Fruit fly (Drosophila melanogaster) whole organism, embryonic: ENCODE measurements around the gene hfp.

ENCODE experiments used
- Adf1 ChIP-seq: fragments of 200-800 bp; sonication (Bioruptor generic); IDR thresholded peaks from 2 replicates; pipeline ENCODE4 v1.3.6; 2022; ENCODE audit warnings: missing biosample characterization, missing genetic modification characterization
- Antp ChIP-seq: fragments of 200-800 bp; sonication (Bioruptor generic); optimal IDR thresholded peaks from 3 replicates; lab custom pipeline; 2016; ENCODE audit warnings: missing biosample characterization, missing genetic modification characterization
- Atf6 ChIP-seq: fragments of 200-800 bp; sonication (Bioruptor generic); IDR thresholded peaks from 2 replicates; pipeline ENCODE4 v1.3.6; 2022; ENCODE audit warnings: missing biosample characterization, missing genetic modification characterization
- CG10321 ChIP-seq: fragments of 200-800 bp; sonication (Bioruptor generic); IDR thresholded peaks from 2 replicates; pipeline ENCODE4 v1.3.6; 2022; ENCODE audit warnings: missing biosample characterization, missing genetic modification characterization
- CG10431 ChIP-seq: fragments of 200-800 bp; sonication (Bioruptor generic); optimal IDR thresholded peaks from 3 replicates; lab custom pipeline; 2018; ENCODE audit warnings: missing biosample characterization, mild to moderate bottlenecking, missing genetic modification characterization
- CG11093 ChIP-seq: fragments of 200-800 bp; sonication (Bioruptor generic); IDR thresholded peaks from 3 replicates; pipeline ENCODE4 v1.3.6; 2022; ENCODE audit warnings: missing biosample characterization, missing genetic modification characterization
- CG12155 ChIP-seq: fragments of 200-800 bp; sonication (Bioruptor generic); optimal IDR thresholded peaks from 3 replicates; lab custom pipeline; 2016; ENCODE audit warnings: missing biosample characterization, missing genetic modification characterization
- CG16779 ChIP-seq: fragments of 200-800 bp; sonication (Bioruptor generic); IDR thresholded peaks from 2 replicates; pipeline ENCODE4 v1.3.6; 2022; ENCODE audit warnings: missing biosample characterization, missing genetic modification characterization
- CG16815 ChIP-seq: fragments of 200-800 bp; sonication (Bioruptor generic); optimal IDR thresholded peaks from 3 replicates; lab custom pipeline; 2017; ENCODE audit warnings: missing biosample characterization, mild to moderate bottlenecking, missing genetic modification characterization
- CG17328 ChIP-seq: fragments of 200-800 bp; sonication (Bioruptor generic); IDR thresholded peaks from 2 replicates; pipeline ENCODE4 v1.3.6; 2022; ENCODE audit warnings: missing biosample characterization, missing genetic modification characterization
- CG17385 ChIP-seq: fragments of 200-800 bp; sonication (Bioruptor generic); optimal IDR thresholded peaks from 3 replicates; lab custom pipeline; 2018; ENCODE audit warnings: missing biosample characterization, mild to moderate bottlenecking, missing genetic modification characterization
- CG1792 ChIP-seq: fragments of 200-800 bp; sonication (Bioruptor generic); optimal IDR thresholded peaks from 2 replicates; lab custom pipeline; 2016; ENCODE audit warnings: missing biosample characterization, missing genetic modification characterization
- CG18011 ChIP-seq: fragments of 200-800 bp; sonication (Bioruptor generic); optimal IDR thresholded peaks from 2 replicates; lab custom pipeline; 2017; ENCODE audit warnings: missing biosample characterization, missing genetic modification characterization, mild to moderate bottlenecking, moderate library complexity, missing genotype
- CG2116 ChIP-seq: fragments of 200-800 bp; sonication (Bioruptor generic); optimal IDR thresholded peaks from 3 replicates; lab custom pipeline; 2018; ENCODE audit warnings: missing biosample characterization, mild to moderate bottlenecking, missing genetic modification characterization
- CG31365 ChIP-seq: fragments of 200-800 bp; sonication (Bioruptor generic); optimal IDR thresholded peaks from 2 replicates; lab custom pipeline; 2018; ENCODE audit warnings: missing biosample characterization, mild to moderate bottlenecking, missing genetic modification characterization
- CG32772 ChIP-seq: fragments of 200-800 bp; sonication (Bioruptor generic); IDR thresholded peaks from 2 replicates; pipeline ENCODE4 v1.3.6; 2022; ENCODE audit warnings: missing biosample characterization, missing genetic modification characterization
- CG34376 ChIP-seq: fragments of 200-800 bp; sonication (Bioruptor generic); optimal IDR thresholded peaks from 2 replicates; lab custom pipeline; 2018; ENCODE audit warnings: missing biosample characterization, mild to moderate bottlenecking, missing genetic modification characterization
- CG3995 ChIP-seq: fragments of 200-800 bp; sonication (Bioruptor generic); optimal IDR thresholded peaks from 3 replicates; lab custom pipeline; 2016; ENCODE audit warnings: missing biosample characterization, missing genetic modification characterization
- CG6765 ChIP-seq: fragments of 200-800 bp; sonication (Bioruptor generic); optimal IDR thresholded peaks from 3 replicates; lab custom pipeline; 2017; ENCODE audit warnings: missing biosample characterization, mild to moderate bottlenecking, missing genetic modification characterization
- CG7839 ChIP-seq: fragments of 200-800 bp; sonication (Bioruptor generic); optimal IDR thresholded peaks from 3 replicates; lab custom pipeline; 2018; ENCODE audit warnings: missing biosample characterization, mild to moderate bottlenecking, missing genetic modification characterization, moderate library complexity
- CG9932 ChIP-seq: fragments of 200-800 bp; sonication (Bioruptor generic); IDR thresholded peaks from 2 replicates; pipeline ENCODE4 v1.3.6; 2022; ENCODE audit warnings: missing biosample characterization, missing genetic modification characterization
- Dad ChIP-seq: fragments of 200-800 bp; sonication (Bioruptor generic); optimal IDR thresholded peaks from 3 replicates; lab custom pipeline; 2016; ENCODE audit warnings: missing biosample characterization, missing genetic modification characterization
- Doc3 ChIP-seq: fragments of 200-800 bp; sonication (Bioruptor generic); IDR thresholded peaks from 3 replicates; pipeline ENCODE4 v1.3.6; 2022; ENCODE audit warnings: missing biosample characterization, missing genetic modification characterization; ENCODE audit not compliant: partially characterized antibody
- Drgx ChIP-seq: fragments of 200-800 bp; sonication (Bioruptor generic); IDR thresholded peaks from 2 replicates; pipeline ENCODE4 v1.3.6; 2022; ENCODE audit warnings: missing biosample characterization, missing genetic modification characterization
- Eip74EF ChIP-seq, 2 experiments: fragments of 200-800 bp in 1 of 2; fragments of >200 bp in 1 of 2; sonication (Bioruptor generic) in 1 of 2; optimal IDR thresholded peaks; 2 replicates each; lab custom pipeline; 2017 to 2019; ENCODE audit warnings: missing biosample characterization in 2 of 2, missing genetic modification characterization in 2 of 2, mild to moderate bottlenecking in 1 of 2, moderate library complexity in 1 of 2
- Hand ChIP-seq: fragments of 200-800 bp; sonication (Bioruptor generic); optimal IDR thresholded peaks from 2 replicates; lab custom pipeline; 2017; ENCODE audit warnings: mild to moderate bottlenecking, missing biosample characterization, missing genetic modification reagents, missing genetic modification characterization
- Jarid2 ChIP-seq: fragments of 200-800 bp; sonication (Bioruptor generic); optimal IDR thresholded peaks from 3 replicates; lab custom pipeline; 2017; ENCODE audit warnings: mild to moderate bottlenecking, missing biosample characterization, missing genetic modification reagents, missing genetic modification characterization
- NC2α ChIP-seq: fragments of 200-800 bp; sonication (Bioruptor generic); optimal IDR thresholded peaks from 2 replicates; lab custom pipeline; 2016; ENCODE audit warnings: missing biosample characterization, missing genetic modification characterization
- Oaz ChIP-seq: fragments of 200-800 bp; sonication (Bioruptor generic); IDR thresholded peaks from 2 replicates; pipeline ENCODE4 v1.3.6; 2022; ENCODE audit warnings: missing biosample characterization, missing genetic modification characterization
- Pdp1 ChIP-seq, 2 experiments: fragments of 200-800 bp; sonication (Bioruptor generic); optimal IDR thresholded peaks; 3 replicates each; lab custom pipeline; 2016; ENCODE audit warnings: missing biosample characterization in 2 of 2, missing genetic modification characterization in 2 of 2, mild to moderate bottlenecking in 1 of 2, moderate library complexity in 1 of 2
- Rfx ChIP-seq: fragments of 200-800 bp; sonication (Bioruptor generic); IDR thresholded peaks from 2 replicates; pipeline ENCODE4 v1.3.6; 2022; ENCODE audit warnings: missing biosample characterization, missing genetic modification characterization
- Spps ChIP-seq: fragments of 200-800 bp; sonication (Bioruptor generic); optimal IDR thresholded peaks from 2 replicates; lab custom pipeline; 2018; ENCODE audit warnings: missing biosample characterization, mild to moderate bottlenecking, missing genetic modification characterization
- TFAM ChIP-seq: fragments of 200-800 bp; sonication (Bioruptor generic); optimal IDR thresholded peaks from 2 replicates; lab custom pipeline; 2017; ENCODE audit warnings: missing biosample characterization, missing genetic modification characterization, inconsistent platforms
- btn ChIP-seq: fragments of 200-800 bp; sonication (Bioruptor generic); optimal IDR thresholded peaks from 2 replicates; lab custom pipeline; 2016; ENCODE audit warnings: missing biosample characterization, missing genetic modification characterization
- caup ChIP-seq: fragments of 200-800 bp; sonication (Bioruptor generic); optimal IDR thresholded peaks from 3 replicates; lab custom pipeline; 2017; ENCODE audit warnings: missing biosample characterization, mild to moderate bottlenecking, missing genetic modification characterization, moderate library complexity; ENCODE audit not compliant: severe bottlenecking
- gcm2 ChIP-seq: fragments of 200-800 bp; sonication (Bioruptor generic); optimal IDR thresholded peaks from 2 replicates; lab custom pipeline; 2016; ENCODE audit warnings: missing biosample characterization, missing genetic modification characterization
- hkb ChIP-seq, 2 experiments: fragments of 200-800 bp in 1 of 2; fragments of >200 bp in 1 of 2; sonication (Bioruptor generic) in 1 of 2; IDR thresholded peaks in 1 of 2; optimal IDR thresholded peaks in 1 of 2; 2 replicates each; pipeline versions ENCODE4 v1.3.6 to Lab custom; 2017 to 2022; ENCODE audit warnings: missing biosample characterization in 1 of 2, missing genetic modification characterization in 1 of 2
- insv ChIP-seq, 2 experiments: fragments of 200-800 bp; sonication (Bioruptor generic); optimal IDR thresholded peaks; 3 replicates each; lab custom pipeline; 2016 to 2018; ENCODE audit warnings: missing biosample characterization in 2 of 2, missing genetic modification characterization in 2 of 2
- kni ChIP-seq: fragments of 200-800 bp; sonication (Bioruptor generic); optimal IDR thresholded peaks from 3 replicates; lab custom pipeline; 2017; ENCODE audit warnings: mild to moderate bottlenecking, missing biosample characterization, missing genetic modification reagents, missing genetic modification characterization
- lbe ChIP-seq: fragments of 200-800 bp; sonication (Bioruptor generic); optimal IDR thresholded peaks from 2 replicates; lab custom pipeline; 2016; ENCODE audit warnings: missing biosample characterization, mild to moderate bottlenecking, missing genetic modification characterization
- lola ChIP-seq, 3 experiments: fragments of >200 bp in 2 of 3; fragments of 200-800 bp in 1 of 3; sonication (Bioruptor generic) in 1 of 3; optimal IDR thresholded peaks; 2 replicates each; lab custom pipeline; 2017 to 2019; ENCODE audit warnings: missing biosample characterization in 3 of 3, missing genetic modification characterization in 3 of 3, mild to moderate bottlenecking in 1 of 3, moderate library complexity in 1 of 3
- pfk ChIP-seq: fragments of 200-800 bp; sonication (Bioruptor generic); optimal IDR thresholded peaks from 2 replicates; lab custom pipeline; 2018; ENCODE audit warnings: missing biosample characterization, mild to moderate bottlenecking, missing genetic modification characterization, moderate library complexity
- prd ChIP-seq, 3 experiments: fragments of >200 bp in 2 of 3; fragments of 200-800 bp in 1 of 3; sonication (Bioruptor generic) in 1 of 3; optimal IDR thresholded peaks in 2 of 3; IDR thresholded peaks in 1 of 3; 2 replicates in 2 of 3; 3 replicates in 1 of 3; pipeline versions ENCODE4 v1.3.6 to Lab custom; 2017 to 2022; ENCODE audit warnings: missing biosample characterization in 1 of 3, missing genetic modification characterization in 1 of 3
- row ChIP-seq: fragments of 200-800 bp; sonication (Bioruptor generic); IDR thresholded peaks from 3 replicates; pipeline ENCODE4 v1.3.6; 2022; ENCODE audit warnings: missing biosample characterization, missing genetic modification characterization
- tup ChIP-seq: fragments of 200-800 bp; sonication (Bioruptor generic); optimal IDR thresholded peaks from 2 replicates; lab custom pipeline; 2016; ENCODE audit warnings: missing biosample characterization, mild to moderate bottlenecking, missing genetic modification characterization, moderate library complexity
- tx ChIP-seq: fragments of 200-800 bp; sonication (Bioruptor generic); optimal IDR thresholded peaks from 2 replicates; lab custom pipeline; 2016; ENCODE audit warnings: missing biosample characterization, missing genetic modification characterization
- wor ChIP-seq: fragments of 200-800 bp; sonication (Bioruptor generic); IDR thresholded peaks from 2 replicates; pipeline ENCODE4 v1.3.6; 2022; ENCODE audit warnings: missing biosample characterization, missing genetic modification characterization
- zen ChIP-seq: fragments of 200-800 bp; sonication (Bioruptor generic); optimal IDR thresholded peaks from 3 replicates; lab custom pipeline; 2018; ENCODE audit warnings: missing biosample characterization, mild to moderate bottlenecking, missing genetic modification characterization, moderate library complexity

hfp gene

dm6 chr3L:1502086-1502893, at the start of gene hfp, which contains the start of gene Psa (continued):
- no peak for TF ChIP-seq CG12155
- no peak for TF ChIP-seq insv (GFP tag; optimal IDR thresholded peaks at IDR 0.05; lab: Kevin White, UChicago)
- TF ChIP-seq Rfx (GFP tag; lab: Robert Waterston, UW) = no peak
- TF ChIP-seq CG3995 = peak; percentile 90
- TF ChIP-seq Atf6 = no peak
- no peak for TF ChIP-seq Spps (tag; lab: Kevin White, UChicago)
- no peak for TF ChIP-seq Antp
- TF ChIP-seq CG10321 = no peak
- no peak for TF ChIP-seq gcm2
- no peak for TF ChIP-seq kni (GFP tag; lab: Kevin White, UChicago)
- no peak for TF ChIP-seq tx (GFP tag; lab: Kevin White, UChicago)
- no peak for TF ChIP-seq TFAM (GFP tag; lab: Kevin White, UChicago)
- TF ChIP-seq btn (GFP tag; lab: Kevin White, UChicago) = no peak
- peak; percentile 21; the same call in 1 of the 3 replicates for TF ChIP-seq row (GFP tag; lab: Robert Waterston, UW)
- TF ChIP-seq Jarid2 (GFP tag; lab: Kevin White, UChicago) = no peak
- peak; percentile 66 for TF ChIP-seq CG2116 (GFP tag; lab: Kevin White, UChicago)
- TF ChIP-seq Adf1 = no peak
- no peak for TF ChIP-seq Drgx
- TF ChIP-seq CG18011 (GFP tag; lab: Kevin White, UChicago) = no peak
- TF ChIP-seq Dad (GFP tag; lab: Kevin White, UChicago) = no peak
- no peak for TF ChIP-seq CG9932
- no peak for TF ChIP-seq Eip74EF (GFP tag; optimal IDR thresholded peaks at IDR 0.05; lab: Kevin White, UChicago)
- TF ChIP-seq CG16815 (GFP tag; lab: Kevin White, UChicago) = no peak
- peak; percentile 67; the same call in 2 of the 3 replicates for TF ChIP-seq Doc3 (GFP tag; lab: Robert Waterston, UW)
- no peak for TF ChIP-seq prd (optimal IDR thresholded peaks at IDR 0.05; lab: Kevin White, UChicago)
- no peak for TF ChIP-seq prd (GFP tag; IDR thresholded peaks at IDR 0.05; lab: Robert Waterston, UW)
- no peak for TF ChIP-seq hkb (optimal IDR thresholded peaks at IDR 0.05; lab: Kevin White, UChicago)
- TF ChIP-seq hkb (GFP tag; IDR thresholded peaks at IDR 0.05; lab: Robert Waterston, UW) = no peak
- no peak for TF ChIP-seq NC2α
- no peak for TF ChIP-seq CG11093 (GFP tag; lab: Robert Waterston, UW)
- TF ChIP-seq Hand (GFP tag; lab: Kevin White, UChicago) = no peak
- peak; percentile 14 for TF ChIP-seq pfk (GFP tag; lab: Kevin White, UChicago)
- TF ChIP-seq CG7839 (tag; lab: Kevin White, UChicago) = no peak
- no peak for TF ChIP-seq zen
- TF ChIP-seq CG17328 = no peak
- TF ChIP-seq CG34376 (GFP tag; lab: Kevin White, UChicago) = peak; percentile 35
- no peak for TF ChIP-seq tup (GFP tag; lab: Kevin White, UChicago)
- TF ChIP-seq CG6765 (GFP tag; lab: Kevin White, UChicago) = no peak
- TF ChIP-seq wor = no peak
- no peak for TF ChIP-seq lola (GFP tag; optimal IDR thresholded peaks at IDR 0.05; lab: Kevin White, UChicago)
- no peak for TF ChIP-seq caup
- TF ChIP-seq Pdp1 (GFP tag; optimal IDR thresholded peaks at IDR 0.05; lab: Kevin White, UChicago) = peak in 1 of 2 experiments; percentile 56
- no peak for TF ChIP-seq lbe (GFP tag; lab: Kevin White, UChicago)
- TF ChIP-seq CG16779 (GFP tag; lab: Robert Waterston, UW) = no peak
- TF ChIP-seq CG32772 (GFP tag; lab: Robert Waterston, UW) = no peak
- no peak for TF ChIP-seq Oaz (GFP tag; lab: Robert Waterston, UW)
- TF ChIP-seq CG17385 = no peak
- TF ChIP-seq CG1792 = no peak
- TF ChIP-seq CG10431 = no peak
- no peak for TF ChIP-seq CG31365 (tag; lab: Kevin White, UChicago)
